Fruit fly (Drosophila melanogaster): ENCODE data around the gene CG32683.

CG32683 gene

DNA sequence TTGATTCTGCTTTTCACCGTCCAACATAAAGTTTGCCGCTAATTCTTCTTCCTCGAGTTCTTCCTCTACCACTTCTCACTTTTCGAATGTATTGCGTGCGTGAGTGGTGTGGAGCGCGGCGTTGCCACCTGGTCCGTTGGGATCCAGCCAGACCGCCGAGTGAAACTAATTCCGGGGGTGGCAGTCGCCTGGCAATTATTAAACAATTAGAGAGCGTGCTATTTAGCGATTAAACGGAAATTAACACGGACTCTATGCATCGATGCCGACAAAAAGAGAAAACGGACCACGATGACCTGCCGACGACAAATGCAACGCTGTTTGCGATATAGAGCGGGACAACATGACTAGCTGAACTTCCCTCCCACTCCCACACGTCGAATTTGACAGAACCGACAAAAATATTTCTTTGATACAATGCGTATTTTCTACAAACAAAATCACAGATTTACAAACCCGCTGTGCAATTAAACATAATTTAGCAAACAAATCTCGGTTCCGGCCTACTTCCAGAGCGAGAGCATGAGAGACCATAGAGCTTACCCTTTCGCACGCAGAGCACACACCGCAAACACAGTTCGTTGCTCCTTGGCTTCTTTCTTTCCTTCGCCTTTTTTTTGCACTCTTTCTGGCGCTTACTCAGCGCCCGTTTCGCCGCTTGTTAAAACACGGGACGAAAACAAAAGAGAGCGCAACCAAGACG, 19.0 kb upstream of the CG32683 start, which contains the start of gene CG2889 (continued):
- TF ChIP-seq tll (GFP tag; optimal IDR thresholded peaks at IDR 0.05) (peak in 1 of 2 experiments; percentile 56), CG12391 (tag; optimal IDR thresholded peaks at IDR 0.05) (peak; percentile 8), Usf (GFP tag; optimal IDR thresholded peaks at IDR 0.05) (no peak), Mrtf (GFP tag; IDR thresholded peaks at IDR 0.05) (no peak), Camta (GFP tag; optimal IDR thresholded peaks at IDR 0.05) (no peak), esg (GFP tag; conservative IDR thresholded peaks at IDR 0.05) (0 out of 2 replicates have a peak, but pooled peaks have one; percentile 21), stwl (tag; optimal IDR thresholded peaks at IDR 0.05) (peak; percentile 48), ttk (GFP tag; IDR thresholded peaks at IDR 0.05) (0 out of 2 replicates have a peak, but pooled peaks have one; percentile 29), Dp (GFP tag; optimal IDR thresholded peaks at IDR 0.05) (peak; percentile 28), CG9932 (GFP tag; IDR thresholded peaks at IDR 0.05) (peak; percentile 52), ken (GFP tag; IDR thresholded peaks at IDR 0.05) (peak; percentile 44; the same call in 1 of the 3 replicates), CG18599 (GFP tag; optimal IDR thresholded peaks at IDR 0.05) (peak; percentile 6), trh (GFP tag; optimal IDR thresholded peaks at IDR 0.05) (no peak), CG32532 (GFP tag; IDR thresholded peaks at IDR 0.05) (peak; percentile 32; the same call in 1 of the 2 replicates), fd3F (GFP tag; optimal IDR thresholded peaks at IDR 0.05) (no peak), inv (GFP tag; IDR thresholded peaks at IDR 0.05; ENCODE audit: partially characterized antibody) (peak; percentile 53; the same call in 1 of the 2 replicates), Lpt (GFP tag; optimal IDR thresholded peaks at IDR 0.05) (no peak), CG4404 (GFP tag; IDR thresholded peaks at IDR 0.05) (no peak), CG9215 (GFP tag; IDR thresholded peaks at IDR 0.05) (peak; percentile 41; the same call in 1 of the 2 replicates), CG17385 (GFP tag; optimal IDR thresholded peaks at IDR 0.05) (peak; percentile 73), CG10462 (GFP tag; optimal IDR thresholded peaks at IDR 0.05) (no peak), luna (GFP tag; optimal IDR thresholded peaks at IDR 0.05) (no peak), prd (optimal IDR thresholded peaks at IDR 0.05) (no peak), prd (GFP tag; IDR thresholded peaks at IDR 0.05) (peak; percentile 47; the same call in 1 of the 3 replicates), CG30431 (GFP tag; optimal IDR thresholded peaks at IDR 0.05) (no peak), CG13123 (GFP tag; optimal IDR thresholded peaks at IDR 0.05) (no peak), Hand (GFP tag; optimal IDR thresholded peaks at IDR 0.05) (no peak), nmo (GFP tag; optimal IDR thresholded peaks at IDR 0.05) (peak; percentile 46), ranshi (GFP tag; IDR thresholded peaks at IDR 0.05) (no peak), en (GFP tag; optimal IDR thresholded peaks at IDR 0.05) (no peak), CG14441 (GFP tag; IDR thresholded peaks at IDR 0.05) (peak; percentile 45), vfl (GFP tag; optimal IDR thresholded peaks at IDR 0.05) (no peak), Neu2 (GFP tag; optimal IDR thresholded peaks at IDR 0.05; ENCODE audit: borderline replicate concordance) (no peak), CG6272 (GFP tag; IDR thresholded peaks at IDR 0.05) (peak; percentile 40; the same call in 1 of the 2 replicates), CG14710 (tag; optimal IDR thresholded peaks at IDR 0.05) (peak; percentile 25), Dip3 (GFP tag; optimal IDR thresholded peaks at IDR 0.05) (peak; percentile 14), psq (GFP tag; optimal IDR thresholded peaks at IDR 0.05) (peak; percentile 1), wek (GFP tag; optimal IDR thresholded peaks at IDR 0.05) (no peak)

DNA sequence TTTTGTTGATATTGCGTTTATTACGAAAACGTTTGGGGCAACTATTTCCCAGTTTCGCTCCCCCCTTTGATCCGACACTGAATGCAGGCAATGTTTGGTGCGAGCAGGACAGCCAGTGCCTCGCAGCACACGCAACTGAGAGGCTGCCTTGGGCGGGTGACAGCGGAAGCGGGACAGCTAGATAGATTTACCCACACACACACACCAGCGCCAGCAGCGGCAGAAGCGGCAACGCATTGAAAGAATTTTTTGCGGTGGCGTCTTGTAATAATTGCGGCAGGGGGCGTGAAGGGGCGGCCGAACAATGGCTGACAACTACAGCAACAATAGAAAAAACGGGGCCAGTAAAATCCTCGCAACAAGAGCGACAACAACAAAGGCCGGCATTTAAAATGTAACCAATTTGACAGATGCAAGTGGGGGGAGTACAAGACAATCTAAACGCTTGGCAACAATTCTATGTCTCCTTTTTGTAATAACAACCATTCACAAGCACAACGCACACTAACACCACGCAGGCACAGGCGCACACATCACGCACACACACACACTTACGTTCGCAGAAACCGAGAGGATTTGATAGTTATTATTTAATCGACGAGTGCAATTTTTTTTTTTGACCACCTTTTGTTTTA, 18.0 kb upstream of the CG32683 start:
- peak; percentile 96 for TF ChIP-seq Adf1 (GFP tag; IDR thresholded peaks at IDR 0.05)
- no peak for TF ChIP-seq CG6272 (GFP tag; IDR thresholded peaks at IDR 0.05)
- no peak for TF ChIP-seq CkIIα-i1 (GFP tag; IDR thresholded peaks at IDR 0.05)
- TF ChIP-seq CG4424 (GFP tag; optimal IDR thresholded peaks at IDR 0.05): no peak
- peak; percentile 36; the same call in 1 of the 3 replicates for TF ChIP-seq CG34224 (GFP tag; IDR thresholded peaks at IDR 0.05; ENCODE audit: partially characterized antibody)
- TF ChIP-seq Nf-YB (GFP tag; optimal IDR thresholded peaks at IDR 0.05): peak; percentile 26
- TF ChIP-seq MBD-R2 (GFP tag; IDR thresholded peaks at IDR 0.05): peak; percentile 52; the same call in 1 of the 2 replicates
- no peak for TF ChIP-seq CG15696 (tag; optimal IDR thresholded peaks at IDR 0.05)
- TF ChIP-seq Fer1 (GFP tag; optimal IDR thresholded peaks at IDR 0.05): peak; percentile 19
- no peak for TF ChIP-seq salm (tag; optimal IDR thresholded peaks at IDR 0.05)
- TF ChIP-seq Scr (GFP tag; IDR thresholded peaks at IDR 0.05; ENCODE audit: partially characterized antibody): peak; percentile 21; the same call in 1 of the 2 replicates
- TF ChIP-seq CG4617 (GFP tag; optimal IDR thresholded peaks at IDR 0.05; ENCODE audit: borderline replicate concordance): peak; percentile 16
- no peak for TF ChIP-seq CG9876 (GFP tag; optimal IDR thresholded peaks at IDR 0.05)

Data from whole organism, embryonic.